Fruit fly (Drosophila melanogaster) whole organism, embryonic: ENCODE measurements around the gene CG11593.

Source experiments
- B-H1 ChIP-seq: fragments of 200-800 bp; sonication (Bioruptor generic); IDR thresholded peaks from 3 replicates; pipeline ENCODE4 v1.3.6; 2022; ENCODE audit warnings: missing biosample characterization, missing genetic modification characterization
- CG11723 ChIP-seq: fragments of 200-800 bp; sonication (Bioruptor generic); optimal IDR thresholded peaks from 2 replicates; lab custom pipeline; 2017; ENCODE audit warnings: missing biosample characterization, mild to moderate bottlenecking, missing genetic modification characterization
- CG1233 ChIP-seq: fragments of 200-800 bp; sonication (Bioruptor generic); optimal IDR thresholded peaks from 4 replicates; lab custom pipeline; 2018; ENCODE audit warnings: missing biosample characterization, mild to moderate bottlenecking, missing genetic modification characterization
- CG12391 ChIP-seq: fragments of 200-800 bp; sonication (Bioruptor generic); optimal IDR thresholded peaks from 3 replicates; lab custom pipeline; 2018; ENCODE audit warnings: missing biosample characterization, mild to moderate bottlenecking, missing genetic modification characterization, moderate library complexity
- CG12744 ChIP-seq: fragments of 200-800 bp; sonication (Bioruptor generic); optimal IDR thresholded peaks from 2 replicates; lab custom pipeline; 2016; ENCODE audit warnings: missing biosample characterization, missing genetic modification characterization
- CG13894 ChIP-seq: fragments of 200-800 bp; sonication (Bioruptor generic); optimal IDR thresholded peaks from 3 replicates; lab custom pipeline; 2018; ENCODE audit warnings: missing biosample characterization, mild to moderate bottlenecking, missing genetic modification characterization, moderate library complexity
- CG15696 ChIP-seq: fragments of 200-800 bp; sonication (Bioruptor generic); optimal IDR thresholded peaks from 2 replicates; lab custom pipeline; 2019; ENCODE audit warnings: missing biosample characterization, mild to moderate bottlenecking, missing genetic modification characterization, moderate library complexity
- CG17912 ChIP-seq: fragments of 200-800 bp; sonication (Bioruptor generic); optimal IDR thresholded peaks from 2 replicates; lab custom pipeline; 2018; ENCODE audit warnings: missing biosample characterization, mild to moderate bottlenecking, missing genetic modification characterization
- CG31441 ChIP-seq: fragments of 200-800 bp; sonication (Bioruptor generic); IDR thresholded peaks from 2 replicates; pipeline ENCODE4 v1.3.6; 2022; ENCODE audit warnings: missing biosample characterization, missing genetic modification characterization
- CG3726 ChIP-seq: fragments of 200-800 bp; sonication (Bioruptor generic); IDR thresholded peaks from 3 replicates; pipeline ENCODE4, ENCODE4 v1.3.6; 2022; ENCODE audit warnings: missing biosample characterization, missing genetic modification characterization
- CG3838 ChIP-seq: fragments of 200-800 bp; sonication (Bioruptor generic); optimal IDR thresholded peaks from 3 replicates; lab custom pipeline; 2016; ENCODE audit warnings: missing biosample characterization, missing genetic modification characterization
- CG3847 ChIP-seq: fragments of 200-800 bp; sonication (Bioruptor generic); IDR thresholded peaks from 2 replicates; pipeline ENCODE4 v1.3.6; 2022; ENCODE audit warnings: missing biosample characterization, missing genetic modification characterization
- CG5180 ChIP-seq: fragments of 200-800 bp; sonication (Bioruptor generic); optimal IDR thresholded peaks from 3 replicates; lab custom pipeline; 2017; ENCODE audit warnings: missing biosample characterization, missing genetic modification characterization, mild to moderate bottlenecking, moderate library complexity, missing genetic modification reagents
- CG5245 ChIP-seq: fragments of 200-800 bp; sonication (Bioruptor generic); optimal IDR thresholded peaks from 3 replicates; lab custom pipeline; 2016; ENCODE audit warnings: missing biosample characterization, missing genetic modification characterization
- CG9215 ChIP-seq: fragments of 200-800 bp; sonication (Bioruptor generic); IDR thresholded peaks from 2 replicates; pipeline ENCODE4 v1.3.6; 2022; ENCODE audit warnings: missing biosample characterization, missing genetic modification characterization
- Chrac-16 ChIP-seq: fragments of 200-800 bp; sonication (Bioruptor generic); optimal IDR thresholded peaks from 3 replicates; lab custom pipeline; 2016; ENCODE audit warnings: missing biosample characterization, missing genetic modification characterization
- D19A ChIP-seq: fragments of 200-800 bp; optimal IDR thresholded peaks from 3 replicates; lab custom pipeline; 2019; ENCODE audit warnings: missing biosample characterization, mild to moderate bottlenecking, missing genetic modification characterization, moderate library complexity
- D19B ChIP-seq: fragments of 200-800 bp; sonication (Bioruptor generic); optimal IDR thresholded peaks from 2 replicates; lab custom pipeline; 2017; ENCODE audit warnings: missing biosample characterization, mild to moderate bottlenecking, missing genetic modification characterization
- Deaf1 ChIP-seq: fragments of 200-800 bp; optimal IDR thresholded peaks from 3 replicates; lab custom pipeline; 2019; ENCODE audit warnings: missing biosample characterization, mild to moderate bottlenecking, missing genetic modification characterization, moderate library complexity
- Dfd ChIP-seq, 2 experiments: fragments of >200 bp; optimal IDR thresholded peaks; 2 replicates each; lab custom pipeline; 2017; ENCODE audit warnings: missing biosample characterization in 2 of 2, missing genetic modification characterization in 2 of 2
- Dip2 ChIP-seq: fragments of 200-800 bp; sonication (Bioruptor generic); IDR thresholded peaks from 2 replicates; pipeline ENCODE4 v1.3.6; 2022; ENCODE audit warnings: missing biosample characterization, missing genetic modification characterization
- Doc2 ChIP-seq: fragments of 200-800 bp; sonication (Bioruptor generic); IDR thresholded peaks from 2 replicates; pipeline ENCODE4 v1.3.6; 2022; ENCODE audit warnings: missing biosample characterization, missing genetic modification characterization
- Dref ChIP-seq: fragments of 200-800 bp; sonication (Bioruptor generic); IDR thresholded peaks from 2 replicates; pipeline ENCODE4 v1.3.6; 2022; ENCODE audit warnings: missing biosample characterization, missing genetic modification characterization
- Ets97D ChIP-seq: fragments of 200-800 bp; sonication (Bioruptor generic); optimal IDR thresholded peaks from 3 replicates; lab custom pipeline; 2016; ENCODE audit warnings: missing biosample characterization, missing genetic modification characterization
- HLHmδ ChIP-seq: fragments of 200-800 bp; sonication (Bioruptor generic); optimal IDR thresholded peaks from 2 replicates; lab custom pipeline; 2018; ENCODE audit warnings: missing biosample characterization, mild to moderate bottlenecking, missing genetic modification characterization, moderate library complexity
- Nf-YA ChIP-seq: fragments of 200-800 bp; sonication (Bioruptor generic); IDR thresholded peaks from 2 replicates; pipeline ENCODE4 v1.3.6; 2022; ENCODE audit warnings: missing biosample characterization, missing genetic modification characterization
- PHDP ChIP-seq: fragments of 200-800 bp; sonication (Bioruptor generic); optimal IDR thresholded peaks from 3 replicates; lab custom pipeline; 2018; ENCODE audit warnings: missing biosample characterization, mild to moderate bottlenecking, missing genetic modification characterization, moderate library complexity
- Rx ChIP-seq: fragments of 200-800 bp; sonication (Bioruptor generic); IDR thresholded peaks from 2 replicates; pipeline ENCODE4 v1.3.6; 2022; ENCODE audit warnings: missing biosample characterization, missing genetic modification characterization
- Six4 ChIP-seq: fragments of 200-800 bp; sonication (Bioruptor generic); optimal IDR thresholded peaks from 2 replicates; lab custom pipeline; 2016; ENCODE audit warnings: missing biosample characterization, missing genetic modification characterization
- Vsx1 ChIP-seq: fragments of 200-800 bp; sonication (Bioruptor generic); optimal IDR thresholded peaks from 2 replicates; lab custom pipeline; 2017; ENCODE audit warnings: missing biosample characterization, mild to moderate bottlenecking, missing genetic modification characterization, missing genetic modification reagents
- YL-1 ChIP-seq: fragments of 200-800 bp; sonication (Bioruptor generic); optimal IDR thresholded peaks from 3 replicates; lab custom pipeline; 2017; ENCODE audit warnings: missing biosample characterization, mild to moderate bottlenecking, missing genetic modification characterization
- ato ChIP-seq: fragments of 200-800 bp; sonication (Bioruptor generic); IDR thresholded peaks from 2 replicates; pipeline ENCODE4 v1.3.6; 2022; ENCODE audit warnings: missing biosample characterization, missing genetic modification characterization; ENCODE audit not compliant: partially characterized antibody
- bigmax ChIP-seq: fragments of 200-800 bp; sonication (Bioruptor generic); optimal IDR thresholded peaks from 2 replicates; lab custom pipeline; 2018; ENCODE audit warnings: missing biosample characterization, mild to moderate bottlenecking, missing genetic modification characterization
- chm ChIP-seq: fragments of 200-800 bp; sonication (Bioruptor generic); IDR thresholded peaks from 2 replicates; pipeline ENCODE4 v1.3.6; 2022; ENCODE audit warnings: missing biosample characterization, missing genetic modification characterization
- crol ChIP-seq: fragments of 200-800 bp; sonication (Bioruptor generic); IDR thresholded peaks from 2 replicates; pipeline ENCODE4 v1.3.6; 2022; ENCODE audit warnings: missing biosample characterization, missing genetic modification characterization
- dm ChIP-seq: fragments of 200-800 bp; sonication (Bioruptor generic); optimal IDR thresholded peaks from 3 replicates; lab custom pipeline; 2016; ENCODE audit warnings: missing biosample characterization, missing genetic modification characterization
- hb ChIP-seq: fragments of 200-800 bp; sonication (Bioruptor generic); IDR thresholded peaks from 3 replicates; pipeline ENCODE4 v1.3.6; 2022; ENCODE audit warnings: missing biosample characterization, missing genetic modification characterization; ENCODE audit not compliant: partially characterized antibody
- hkb ChIP-seq, 2 experiments: fragments of 200-800 bp in 1 of 2; fragments of >200 bp in 1 of 2; sonication (Bioruptor generic) in 1 of 2; IDR thresholded peaks in 1 of 2; optimal IDR thresholded peaks in 1 of 2; 2 replicates each; pipeline versions ENCODE4 v1.3.6 to Lab custom; 2017 to 2022; ENCODE audit warnings: missing biosample characterization in 1 of 2, missing genetic modification characterization in 1 of 2
- mirr ChIP-seq: fragments of 200-800 bp; sonication (Bioruptor generic); optimal IDR thresholded peaks from 3 replicates; lab custom pipeline; 2018; ENCODE audit warnings: missing biosample characterization, mild to moderate bottlenecking, missing genetic modification characterization
- pan ChIP-seq, 4 experiments: fragments of >200 bp in 3 of 4; fragments of 200-800 bp in 1 of 4; sonication (Bioruptor generic) in 1 of 4; optimal IDR thresholded peaks in 3 of 4; IDR thresholded peaks in 1 of 4; 2 replicates each; pipeline versions ENCODE4 v1.3.6 to Lab custom; 2017 to 2022; ENCODE audit warnings: missing biosample characterization in 2 of 4, missing genetic modification characterization in 2 of 4, mixed read lengths in 1 of 4
- salm ChIP-seq: fragments of 200-800 bp; sonication (Bioruptor generic); optimal IDR thresholded peaks from 2 replicates; lab custom pipeline; 2018; ENCODE audit warnings: missing biosample characterization, mild to moderate bottlenecking, missing genetic modification characterization
- sens ChIP-seq: fragments of 200-800 bp; sonication (Bioruptor generic); peaks from one replicate; lab custom pipeline; 2016; ENCODE audit warnings: missing biosample characterization, missing genetic modification characterization
- sens-2 ChIP-seq: fragments of 200-800 bp; sonication (Bioruptor generic); IDR thresholded peaks from 2 replicates; pipeline ENCODE4 v1.3.6; 2022; ENCODE audit warnings: missing biosample characterization, missing genetic modification characterization
- slp2 ChIP-seq: fragments of 200-800 bp; sonication (Bioruptor generic); optimal IDR thresholded peaks from 2 replicates; lab custom pipeline; 2016; ENCODE audit warnings: missing biosample characterization, missing genetic modification characterization
- stwl ChIP-seq: fragments of 200-800 bp; sonication (Bioruptor generic); optimal IDR thresholded peaks from 3 replicates; lab custom pipeline; 2018; ENCODE audit warnings: missing biosample characterization, mild to moderate bottlenecking, missing genetic modification characterization, moderate library complexity
- tll ChIP-seq, 2 experiments: fragments of 200-800 bp in 1 of 2; fragments of >200 bp in 1 of 2; sonication (Bioruptor generic) in 1 of 2; optimal IDR thresholded peaks; 2 replicates each; lab custom pipeline; 2017 to 2019; ENCODE audit warnings: missing biosample characterization in 2 of 2, missing genetic modification characterization in 2 of 2, mild to moderate bottlenecking in 1 of 2, moderate library complexity in 1 of 2
- trh ChIP-seq: fragments of 200-800 bp; sonication (Bioruptor generic); optimal IDR thresholded peaks from 2 replicates; lab custom pipeline; 2016; ENCODE audit warnings: missing biosample characterization, missing genetic modification characterization
- ttk ChIP-seq: fragments of 200-800 bp; sonication (Bioruptor generic); IDR thresholded peaks from 2 replicates; pipeline ENCODE4 v2.1.2; 2022; ENCODE audit warnings: missing biosample characterization, missing genetic modification characterization
- tup ChIP-seq: fragments of 200-800 bp; sonication (Bioruptor generic); optimal IDR thresholded peaks from 2 replicates; lab custom pipeline; 2016; ENCODE audit warnings: missing biosample characterization, mild to moderate bottlenecking, missing genetic modification characterization, moderate library complexity
- wdn ChIP-seq: fragments of 200-800 bp; sonication (Bioruptor generic); IDR thresholded peaks from 2 replicates; pipeline ENCODE4 v1.3.6; 2022; ENCODE audit warnings: missing biosample characterization, missing genetic modification characterization

Gene CG11593

DNA sequence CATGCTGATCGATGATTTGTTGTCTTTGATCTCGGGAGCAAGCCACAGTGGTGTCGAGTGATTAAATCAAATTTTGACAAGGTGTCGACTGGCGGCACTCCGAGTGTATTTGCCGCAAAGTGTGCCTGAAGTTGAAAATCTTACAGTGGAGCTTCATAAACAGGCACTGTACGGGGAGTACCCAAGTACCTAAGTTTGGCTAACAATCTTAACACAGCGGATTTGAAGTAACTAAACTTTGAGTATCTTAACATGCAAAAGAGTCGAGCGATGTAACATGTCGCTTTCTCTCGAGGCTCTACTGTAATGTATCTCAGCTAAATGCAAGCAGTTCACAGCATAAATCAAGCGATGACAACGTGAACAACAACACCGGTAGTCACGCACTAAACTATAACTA lies 23.5 kb downstream of the CG11593 start (continued):
- TF ChIP-seq YL-1 (no peak), hkb (optimal IDR thresholded peaks at IDR 0.05; lab: Kevin White, UChicago) (no peak), hkb (GFP tag; IDR thresholded peaks at IDR 0.05; lab: Robert Waterston, UW) (peak; percentile 65), Doc2 (no peak), CG9215 (GFP tag; lab: Robert Waterston, UW) (no peak), Vsx1 (GFP tag; lab: Kevin White, UChicago) (no peak), Ets97D (GFP tag; lab: Kevin White, UChicago) (peak; percentile 4), Dref (no peak), Rx (peak; percentile 48; the same call in 1 of the 2 replicates), Chrac-16 (GFP tag; lab: Kevin White, UChicago) (peak; percentile 75), CG11723 (GFP tag; lab: Kevin White, UChicago) (peak; percentile 21), CG5245 (peak; percentile 69), CG5180 (GFP tag; lab: Kevin White, UChicago) (no peak), CG15696 (tag; lab: Kevin White, UChicago) (peak; percentile 89), stwl (tag; lab: Kevin White, UChicago) (peak; percentile 15), Dfd (GFP tag; optimal IDR thresholded peaks at IDR 0.05; lab: Kevin White, UChicago) (no peak), B-H1 (0 out of 3 replicates have a peak, but pooled peaks have one; percentile 11), PHDP (peak; percentile 48), D19A (tag; lab: Kevin White, UChicago) (peak; percentile 51), Dip2 (GFP tag; lab: Robert Waterston, UW) (no peak), mirr (no peak), trh (GFP tag; lab: Kevin White, UChicago) (peak; percentile 24), CG13894 (tag; lab: Kevin White, UChicago) (no peak), CG12744 (GFP tag; lab: Kevin White, UChicago) (no peak), bigmax (GFP tag; lab: Kevin White, UChicago) (no peak), slp2 (GFP tag; lab: Kevin White, UChicago) (peak; percentile 45), wdn (no peak), ttk (GFP tag; lab: Robert Waterston, UW) (peak; percentile 58), CG3847 (GFP tag; lab: Robert Waterston, UW) (peak; percentile 39; the same call in 1 of the 2 replicates), CG3838 (GFP tag; lab: Kevin White, UChicago) (no peak), sens (GFP tag; lab: Kevin White, UChicago) (peak; percentile 97), CG12391 (tag; lab: Kevin White, UChicago) (peak; percentile 61), pan (optimal IDR thresholded peaks at IDR 0.05; lab: Kevin White, UChicago) (no peak), pan (GFP tag; optimal IDR thresholded peaks at IDR 0.05 in 1 of 2, IDR thresholded peaks at IDR 0.05 in 1 of 2) (peak in 1 of 2 experiments; percentile 71), dm (GFP tag; lab: Kevin White, UChicago) (peak; percentile 10), chm (GFP tag; lab: Robert Waterston, UW) (peak; percentile 91), Nf-YA (GFP tag; lab: Robert Waterston, UW) (peak; percentile 61), salm (no peak), Six4 (GFP tag; lab: Kevin White, UChicago) (peak; percentile 63), ato (no peak), tll (GFP tag; optimal IDR thresholded peaks at IDR 0.05; lab: Kevin White, UChicago) (no peak), Deaf1 (no peak), sens-2 (peak; percentile 75; the same call in 1 of the 2 replicates), CG17912 (GFP tag; lab: Kevin White, UChicago) (no peak), CG3726 (peak; percentile 60; the same call in 2 of the 3 replicates), CG1233 (GFP tag; lab: Kevin White, UChicago) (peak; percentile 60), tup (GFP tag; lab: Kevin White, UChicago) (peak; percentile 1), hb (GFP tag; lab: Robert Waterston, UW) (no peak), crol (GFP tag; lab: Robert Waterston, UW) (peak; percentile 21; the same call in 1 of the 2 replicates), HLHmδ (GFP tag; lab: Kevin White, UChicago) (no peak), D19B (GFP tag; lab: Kevin White, UChicago) (no peak), CG31441 (GFP tag; lab: Robert Waterston, UW) (peak; percentile 60)
